Worm (Caenorhabditis elegans) whole organism, late embryonic: ENCODE measurements around the gene glb-31.

ENCODE experiments used
- C08G9.2 ChIP-seq: sonication (generic microtip); optimal IDR thresholded peaks from 2 replicates; lab custom pipeline; 2016; ENCODE audit warnings: mild to moderate bottlenecking, missing genetic modification characterization, moderate library complexity, missing compliant biosample characterization
- C38D4.7 ChIP-seq: fragments of 200-800 bp; sonication (Bioruptor generic); optimal IDR thresholded peaks from 2 replicates; lab custom pipeline; 2018; ENCODE audit warnings: mild to moderate bottlenecking, missing genetic modification characterization, moderate library complexity, missing compliant biosample characterization
- T23F11.4 ChIP-seq: fragments of 200-800 bp; sonication (Bioruptor generic); optimal IDR thresholded peaks from 2 replicates; lab custom pipeline; 2018; ENCODE audit warnings: mild to moderate bottlenecking, missing genetic modification characterization, missing compliant biosample characterization
- ama-1 ChIP-seq: fragments of 150-350 bp; optimal IDR thresholded peaks from 2 replicates; lab custom pipeline; 2014
- ceh-14 ChIP-seq: sonication (generic microtip); optimal IDR thresholded peaks from 2 replicates; lab custom pipeline; 2016; ENCODE audit warnings: missing genotype, missing genetic modification characterization, missing compliant biosample characterization
- ceh-22 ChIP-seq: sonication (generic microtip); optimal IDR thresholded peaks from 2 replicates; lab custom pipeline; 2017; ENCODE audit warnings: missing biosample characterization, missing genetic modification characterization
- ceh-31 ChIP-seq: sonication (generic microtip); optimal IDR thresholded peaks from 2 replicates; lab custom pipeline; 2016; ENCODE audit warnings: missing genetic modification characterization, missing compliant biosample characterization
- ceh-34 ChIP-seq: sonication (generic microtip); optimal IDR thresholded peaks from 2 replicates; lab custom pipeline; 2016; ENCODE audit warnings: mild to moderate bottlenecking, missing genetic modification characterization, missing compliant biosample characterization
- ceh-48 ChIP-seq: sonication (generic microtip); optimal IDR thresholded peaks from 2 replicates; lab custom pipeline; 2016; ENCODE audit warnings: missing genetic modification characterization, inconsistent platforms, missing compliant biosample characterization
- ceh-9 ChIP-seq: sonication (generic microtip); optimal IDR thresholded peaks from 2 replicates; lab custom pipeline; 2016; ENCODE audit warnings: mild to moderate bottlenecking, missing genetic modification characterization, inconsistent platforms, missing compliant biosample characterization
- dmd-4 ChIP-seq: sonication (generic microtip); optimal IDR thresholded peaks from 2 replicates; lab custom pipeline; 2016; ENCODE audit warnings: borderline replicate concordance, missing genetic modification characterization, missing compliant biosample characterization
- dve-1 ChIP-seq: sonication (generic microtip); optimal IDR thresholded peaks from 2 replicates; lab custom pipeline; 2017; ENCODE audit warnings: antibody characterized with exemption, mild to moderate bottlenecking, missing genetic modification characterization, missing compliant biosample characterization
- elt-2 ChIP-seq: sonication (generic microtip); optimal IDR thresholded peaks from 2 replicates; lab custom pipeline; 2016; ENCODE audit warnings: missing genetic modification reagents, missing genetic modification characterization, missing compliant biosample characterization
- ets-4 ChIP-seq: sonication (generic microtip); optimal IDR thresholded peaks from 2 replicates; lab custom pipeline; 2016; ENCODE audit warnings: missing genetic modification characterization, missing compliant biosample characterization
- fax-1 ChIP-seq: sonication (generic microtip); optimal IDR thresholded peaks from 2 replicates; lab custom pipeline; 2016; ENCODE audit warnings: missing genotype, missing genetic modification characterization, missing compliant biosample characterization
- hlh-13 ChIP-seq: fragments of 200-800 bp; sonication (Bioruptor generic); optimal IDR thresholded peaks from 2 replicates; lab custom pipeline; 2018; ENCODE audit warnings: mild to moderate bottlenecking, missing genetic modification characterization, missing compliant biosample characterization
- hlh-15 ChIP-seq: sonication (generic microtip); optimal IDR thresholded peaks from 2 replicates; lab custom pipeline; 2016; ENCODE audit warnings: missing genetic modification characterization, missing compliant biosample characterization
- hlh-30 ChIP-seq: sonication (generic microtip); optimal IDR thresholded peaks from 2 replicates; lab custom pipeline; 2017; ENCODE audit warnings: antibody characterized with exemption, missing genetic modification characterization, missing compliant biosample characterization; ENCODE audit not compliant: insufficient read depth
- hlh-8 ChIP-seq: sonication (generic microtip); optimal IDR thresholded peaks from 2 replicates; lab custom pipeline; 2016; ENCODE audit warnings: missing genotype, missing genetic modification characterization, missing compliant biosample characterization
- lim-6 ChIP-seq: sonication (generic microtip); optimal IDR thresholded peaks from 2 replicates; lab custom pipeline; 2016; ENCODE audit warnings: missing genetic modification characterization, missing compliant biosample characterization
- odd-2 ChIP-seq: sonication (generic microtip); optimal IDR thresholded peaks from 2 replicates; lab custom pipeline; 2017; ENCODE audit warnings: antibody characterized with exemption, mild to moderate bottlenecking, missing genetic modification characterization, missing compliant biosample characterization
- pag-3 ChIP-seq: sonication (generic microtip); optimal IDR thresholded peaks from 2 replicates; lab custom pipeline; 2016; ENCODE audit warnings: missing compliant biosample characterization, missing genetic modification characterization, borderline replicate concordance
- pax-1 ChIP-seq: fragments of 150-350 bp; optimal IDR thresholded peaks from 2 replicates; lab custom pipeline; 2014; ENCODE audit warnings: missing biosample characterization, missing genetic modification characterization
- pha-4 ChIP-seq: fragments of 150-350 bp; optimal IDR thresholded peaks from 2 replicates; lab custom pipeline; 2018; ENCODE audit warnings: missing biosample characterization, missing genetic modification reagents, missing genetic modification characterization
- sdc-2 ChIP-seq: sonication (generic microtip); optimal IDR thresholded peaks from 2 replicates; lab custom pipeline; 2016; ENCODE audit warnings: missing genotype, missing genetic modification characterization, missing compliant biosample characterization
- syd-9 ChIP-seq: sonication (generic microtip); optimal IDR thresholded peaks from 2 replicates; lab custom pipeline; 2016; ENCODE audit warnings: mild to moderate bottlenecking, missing genetic modification characterization, moderate library complexity, missing compliant biosample characterization
- tbx-7 ChIP-seq: sonication (generic microtip); optimal IDR thresholded peaks from 2 replicates; lab custom pipeline; 2016; ENCODE audit warnings: missing genotype, missing genetic modification characterization, missing compliant biosample characterization
- unc-3 ChIP-seq, 2 experiments: fragments of 200-800 bp in 1 of 2; sonication (Bioruptor generic) in 1 of 2; sonication (generic microtip) in 1 of 2; conservative IDR thresholded peaks in 1 of 2; optimal IDR thresholded peaks in 1 of 2; 2 replicates each; pipeline versions ENCODE4 v1.3.6 to Lab custom; 2016 to 2022; ENCODE audit warnings: missing compliant biosample characterization in 2 of 2, missing genetic modification characterization in 2 of 2, missing genetic modification reagents in 1 of 2
- unc-42 ChIP-seq: sonication (generic microtip); optimal IDR thresholded peaks from 2 replicates; lab custom pipeline; 2016; ENCODE audit warnings: missing genotype, missing genetic modification characterization, missing compliant biosample characterization
- unc-55 ChIP-seq: sonication (generic microtip); optimal IDR thresholded peaks from 2 replicates; lab custom pipeline; 2017; ENCODE audit warnings: missing biosample characterization, missing genetic modification reagents, missing genetic modification characterization
- unc-86 ChIP-seq: sonication (generic microtip); optimal IDR thresholded peaks from 2 replicates; lab custom pipeline; 2016; ENCODE audit warnings: missing genetic modification characterization, missing compliant biosample characterization
- ztf-16 ChIP-seq: sonication (generic microtip); optimal IDR thresholded peaks from 2 replicates; lab custom pipeline; 2017; ENCODE audit warnings: missing genetic modification characterization, missing compliant biosample characterization

Gene glb-31

ce11 chrII:1297697-1298093 is 3.8 kb downstream of the glb-31 start:
- TF ChIP-seq unc-42 (no peak), dmd-4 (tag; lab: Kevin White, UChicago) (no peak), elt-2 (tag; lab: Kevin White, UChicago) (peak; percentile 56), lim-6 (tag; lab: Kevin White, UChicago) (no peak)

DNA sequence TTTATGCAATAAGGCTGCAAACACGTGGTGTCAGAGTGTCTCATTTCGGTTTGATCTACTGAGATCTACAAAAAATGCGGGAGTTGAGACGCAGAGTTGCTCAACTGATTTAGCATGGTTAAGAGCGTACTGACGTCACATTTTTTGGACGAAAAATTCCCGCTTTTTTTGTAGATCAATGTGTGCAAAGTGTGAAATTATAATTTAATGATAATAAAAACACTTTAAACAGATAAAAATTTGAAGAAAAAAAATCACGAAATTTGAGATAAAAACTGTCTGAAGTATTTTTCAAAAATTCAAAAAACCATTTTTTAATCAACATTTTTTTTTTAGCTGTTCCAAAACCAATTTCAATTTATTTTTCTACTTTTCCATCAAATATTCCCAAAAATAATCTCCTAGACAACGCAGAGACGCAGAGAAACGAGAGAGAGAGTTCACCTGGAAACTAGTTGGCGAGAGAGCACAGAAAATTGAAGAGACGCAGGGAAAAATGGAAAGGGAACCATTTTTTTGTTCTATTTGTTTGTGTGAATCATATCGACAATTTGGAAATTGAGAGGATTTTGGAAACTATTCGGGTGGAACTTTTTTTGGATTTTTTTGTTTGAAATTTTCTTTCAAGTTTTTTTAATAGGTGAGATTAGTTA is 4.3 kb downstream of the glb-31 start:
- no peak for TF ChIP-seq ceh-31 (tag; lab: Kevin White, UChicago)
- no peak for TF ChIP-seq ama-1 (lab: Kevin White, UChicago)
- no peak for TF ChIP-seq ceh-48
- TF ChIP-seq C38D4.7, result no peak
- no peak for TF ChIP-seq ceh-22
- TF ChIP-seq fax-1, result no peak
- no peak for TF ChIP-seq ztf-16 (tag; lab: Kevin White, UChicago)
- no peak for TF ChIP-seq ceh-14 (tag; lab: Kevin White, UChicago)
- no peak for TF ChIP-seq ceh-34 (tag; lab: Kevin White, UChicago)
- no peak for TF ChIP-seq odd-2 (tag; lab: Kevin White, UChicago)
- no peak for TF ChIP-seq ets-4 (tag; lab: Kevin White, UChicago)
- TF ChIP-seq hlh-15 (tag; lab: Kevin White, UChicago), result no peak
- no peak for TF ChIP-seq pha-4 (tag; lab: Kevin White, UChicago)
- TF ChIP-seq syd-9 (tag; lab: Kevin White, UChicago), result no peak
- TF ChIP-seq pax-1 (tag; lab: Kevin White, UChicago), result no peak
- TF ChIP-seq lim-6 (tag; lab: Kevin White, UChicago), result no peak
- no peak for TF ChIP-seq dve-1 (tag; lab: Kevin White, UChicago)

- TF ChIP-seq unc-55 (GFP tag; lab: Kevin White, UChicago) (no peak), T23F11.4 (GFP tag; lab: Kevin White, UChicago) (no peak), tbx-7 (tag; lab: Kevin White, UChicago) (no peak), unc-86 (tag; lab: Kevin White, UChicago) (no peak), C08G9.2 (no peak)
- TF ChIP-seq, all 69 proteins: peak for 0
These were observed 5.7 kb downstream of the glb-31 start, which contains the start of gene Y57G7A.2 for ce11 chrII:1295776-1296175. Gene Y57G7A.2, plus strand, starts transcription at chrII:1296076.

DNA sequence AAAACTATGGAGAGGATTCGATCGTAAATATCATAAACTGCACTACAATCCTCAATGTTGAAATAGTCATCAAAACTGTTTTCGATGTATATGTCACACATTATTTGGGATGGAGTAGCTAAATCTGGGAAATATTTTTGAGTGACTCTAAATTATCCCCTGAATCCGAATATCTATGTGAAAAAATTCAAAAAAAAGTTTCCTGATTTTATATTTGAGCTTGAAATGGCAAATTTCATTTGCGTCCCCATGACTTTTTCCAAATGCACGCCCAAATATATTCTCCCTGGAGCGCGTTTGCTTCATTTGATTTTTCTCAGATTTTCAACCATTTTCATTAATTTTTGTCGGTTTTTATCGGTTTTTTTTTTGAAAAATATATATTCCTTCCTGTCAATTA is 8.3 kb downstream of the glb-31 start, which contains the start of gene srz-64:
Gene srz-64, minus strand, starts transcription at position 101 of the 400 bp plus-strand sequence.
- TF ChIP-seq hlh-8 (no peak), ets-4 (tag; lab: Kevin White, UChicago) (no peak), hlh-30 (tag; lab: Kevin White, UChicago) (no peak), unc-3 (GFP tag; conservative IDR thresholded peaks at IDR 0.05; lab: Robert Waterston, UW) (no peak), unc-3 (tag; optimal IDR thresholded peaks at IDR 0.05; lab: Kevin White, UChicago) (no peak), pag-3 (tag; lab: Kevin White, UChicago) (no peak), ceh-14 (tag; lab: Kevin White, UChicago) (no peak)

DNA sequence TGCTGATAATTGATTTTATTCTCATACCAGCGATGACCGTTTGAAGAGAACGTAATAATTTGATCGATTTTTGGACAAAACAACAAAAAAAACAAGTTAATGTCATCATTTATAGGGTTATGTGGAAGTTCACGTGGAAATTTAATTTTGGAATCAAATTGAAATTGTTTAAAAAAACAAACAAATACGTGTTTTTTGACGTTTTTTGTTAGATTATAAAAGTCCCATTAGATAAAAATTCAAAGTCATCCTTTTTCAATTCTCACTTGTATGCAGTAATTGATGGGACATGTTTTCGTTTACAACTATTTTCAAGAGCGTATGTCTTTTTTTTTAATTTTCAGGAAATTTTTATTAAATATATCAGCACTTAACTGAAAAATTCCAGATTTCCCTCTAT is 15.9 kb downstream of the glb-31 start, which contains the start of the genes Y57G7A.6 and Y57G7A.3:
Gene Y57G7A.6, minus strand, starts transcription at position 101 of the 400 bp plus-strand sequence.
Gene Y57G7A.3, plus strand, starts transcription at position 269 of the 400 bp plus-strand sequence.
- TF ChIP-seq pag-3 (tag; lab: Kevin White, UChicago) (no peak), T23F11.4 (GFP tag; lab: Kevin White, UChicago) (no peak), ztf-16 (tag; lab: Kevin White, UChicago) (no peak), hlh-13 (no peak), sdc-2 (tag; lab: Kevin White, UChicago) (no peak), ama-1 (lab: Kevin White, UChicago) (no peak), ceh-9 (tag; lab: Kevin White, UChicago) (no peak)
